Fruit fly (Drosophila melanogaster) Kc167 (cell line): ENCODE results near the gene Rok.

ENCODE experiments used
- Myc ChIP-seq: fragments of >200 bp; optimal IDR thresholded peaks from 2 replicates; lab custom pipeline; 2017; ENCODE audit warnings: missing external identifiers
- Sin3A ChIP-seq: fragments of >200 bp; optimal IDR thresholded peaks from 2 replicates; lab custom pipeline; 2018; ENCODE audit warnings: missing external identifiers
- insv ChIP-seq: fragments of >200 bp; optimal IDR thresholded peaks from 3 replicates; lab custom pipeline; 2018; ENCODE audit warnings: missing external identifiers
- psq ChIP-seq: fragments of >200 bp; optimal IDR thresholded peaks from 2 replicates; lab custom pipeline; 2017; ENCODE audit warnings: missing external identifiers
- ttk ChIP-seq: sonication (Bioruptor generic); optimal IDR thresholded peaks from 2 replicates; lab custom pipeline; 2017; ENCODE audit warnings: missing external identifiers

DNA sequence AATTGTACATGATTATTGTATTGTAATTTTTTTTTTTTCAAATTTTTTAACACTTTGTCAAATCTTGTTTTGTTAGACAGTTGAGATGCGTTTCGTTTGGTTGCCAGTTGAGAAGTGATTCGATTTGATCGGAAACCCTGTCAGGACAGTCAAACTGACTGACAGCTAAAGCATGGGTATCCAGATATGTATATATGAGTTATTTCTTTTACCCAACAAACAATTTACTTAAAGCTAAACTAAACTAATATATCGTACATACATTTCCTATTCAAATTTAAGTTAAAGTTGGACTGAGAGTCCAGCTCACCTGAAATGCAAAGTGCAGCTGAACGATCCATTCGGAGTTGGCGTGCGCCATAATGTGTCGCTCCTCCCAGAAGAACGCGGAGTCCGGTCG lies 5.1 kb downstream of the Rok start, which contains the start of gene CG9777:
- no peak for TF ChIP-seq Myc
- TF ChIP-seq psq (lab: Kevin White, UChicago): no peak
- no peak for TF ChIP-seq ttk (lab: Kevin White, UChicago)
- no peak for TF ChIP-seq Sin3A (lab: Kevin White, UChicago)
- no peak for TF ChIP-seq insv (lab: Kevin White, UChicago)
